Worm (Caenorhabditis elegans): ENCODE results near the gene nra-4.

DNA sequence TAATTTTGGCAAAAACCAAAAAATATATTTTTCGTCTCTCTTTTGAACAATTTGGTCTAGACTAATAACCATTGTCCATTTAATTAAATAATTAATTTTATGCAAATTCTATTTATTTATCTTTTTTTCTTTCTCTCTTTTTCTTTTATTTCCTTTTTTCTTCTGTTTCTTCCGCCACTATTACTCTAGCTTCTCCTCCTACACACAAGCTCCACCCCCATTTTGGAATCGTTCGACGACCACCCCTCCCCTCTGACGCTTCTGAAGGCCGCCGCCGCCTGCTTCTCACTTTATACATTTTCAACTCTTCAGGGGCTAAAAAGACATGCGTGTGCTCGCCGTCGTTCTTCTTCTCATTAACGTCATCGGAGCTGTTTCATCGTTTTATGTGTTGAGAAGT, 26.6 kb upstream of the nra-4 start, which contains the start of gene K10C9.1:
- TF ChIP-seq sea-1 (GFP tag; conservative IDR thresholded peaks at IDR 0.05) (no peak), aly-1 (tag; optimal IDR thresholded peaks at IDR 0.05) (no peak), ceh-36 (tag; optimal IDR thresholded peaks at IDR 0.05) (no peak), scrt-1 (GFP tag; IDR thresholded peaks at IDR 0.05) (no peak), tbx-37 (GFP tag; conservative IDR thresholded peaks at IDR 0.05) (no peak), ama-1 (optimal IDR thresholded peaks at IDR 0.05) (no peak), B0310.2 (tag; optimal IDR thresholded peaks at IDR 0.05) (no peak), flt-1 (GFP tag; IDR thresholded peaks at IDR 0.05) (no peak)
